Worm (Caenorhabditis elegans) whole organism, young adult: ENCODE results near the gene AH6.3.
A peak's percentile ranks its signal among the peaks of the same experiment; 100 is the strongest.

Experiments
- B0035.1 ChIP-seq: sonication (generic microtip); optimal IDR thresholded peaks from 2 replicates; lab custom pipeline; 2016; ENCODE audit warnings: missing genetic modification characterization, mild to moderate bottlenecking, missing compliant biosample characterization, missing genotype, missing genetic modification reagents
- B0336.3 ChIP-seq: fragments of 200-800 bp; sonication (Bioruptor generic); IDR thresholded peaks from 2 replicates; pipeline ENCODE4 v1.3.6; 2022; ENCODE audit warnings: missing genetic modification characterization, missing compliant biosample characterization
- C06A6.2 ChIP-seq: fragments of 200-800 bp; sonication (Bioruptor generic); conservative IDR thresholded peaks from 2 replicates; pipeline ENCODE4 v1.3.6; 2022; ENCODE audit warnings: missing genetic modification characterization, missing compliant biosample characterization
- C17E4.6 ChIP-seq: fragments of 200-800 bp; sonication (Bioruptor generic); IDR thresholded peaks from 2 replicates; pipeline ENCODE4 v1.3.6; 2022; ENCODE audit warnings: missing genetic modification reagents, missing genetic modification characterization, missing compliant biosample characterization
- K11D2.4 ChIP-seq: fragments of 200-800 bp; sonication (Bioruptor generic); IDR thresholded peaks from 2 replicates; pipeline ENCODE4 v1.3.6; 2022; ENCODE audit warnings: missing genetic modification reagents, missing genetic modification characterization, missing compliant biosample characterization
- T07F8.4 ChIP-seq: sonication (generic microtip); optimal IDR thresholded peaks from 2 replicates; lab custom pipeline; 2016; ENCODE audit warnings: mild to moderate bottlenecking, missing genetic modification characterization, moderate library complexity, missing compliant biosample characterization
- Y53F4B.3 ChIP-seq: fragments of 200-800 bp; sonication (Bioruptor generic); IDR thresholded peaks from 2 replicates; pipeline ENCODE4 v1.3.6; 2022; ENCODE audit warnings: missing genetic modification reagents, missing genetic modification characterization, missing compliant biosample characterization
- Y56A3A.18 ChIP-seq: fragments of 200-800 bp; sonication (Bioruptor generic); IDR thresholded peaks from 2 replicates; pipeline ENCODE4 v1.3.6; 2022; ENCODE audit warnings: missing genetic modification reagents, missing genetic modification characterization, missing compliant biosample characterization
- akir-1 ChIP-seq: fragments of 200-800 bp; sonication (Bioruptor generic); optimal IDR thresholded peaks from 2 replicates; lab custom pipeline; 2018; ENCODE audit warnings: mild to moderate bottlenecking, missing genetic modification characterization, moderate library complexity, missing compliant biosample characterization
- aptf-2 ChIP-seq: fragments of 200-800 bp; sonication (Bioruptor generic); conservative IDR thresholded peaks from 2 replicates; pipeline ENCODE4 v1.3.6; 2022; ENCODE audit warnings: missing genetic modification reagents, missing genetic modification characterization, missing compliant biosample characterization
- ccch-3 ChIP-seq: fragments of 200-800 bp; sonication (Bioruptor generic); optimal IDR thresholded peaks from 2 replicates; lab custom pipeline; 2018; ENCODE audit warnings: mild to moderate bottlenecking, missing genetic modification characterization, missing compliant biosample characterization
- cebp-2 ChIP-seq: fragments of 200-800 bp; sonication (Bioruptor generic); IDR thresholded peaks from 2 replicates; pipeline ENCODE4 v1.3.6; 2022; ENCODE audit warnings: missing genetic modification characterization, missing compliant biosample characterization
- ceh-91 ChIP-seq: fragments of 200-800 bp; sonication (Bioruptor generic); IDR thresholded peaks from 2 replicates; pipeline ENCODE4 v1.3.6; 2022; ENCODE audit warnings: missing genetic modification reagents, missing genetic modification characterization, missing compliant biosample characterization
- dox-1 ChIP-seq: fragments of 200-800 bp; sonication (Bioruptor generic); IDR thresholded peaks from 2 replicates; pipeline ENCODE4 v1.3.6; 2022; ENCODE audit warnings: missing genetic modification reagents, missing genetic modification characterization, missing compliant biosample characterization
- egl-44 ChIP-seq: fragments of 200-800 bp; sonication (Bioruptor generic); IDR thresholded peaks from 2 replicates; pipeline ENCODE4 v1.3.6; 2022; ENCODE audit warnings: missing genetic modification reagents, missing genetic modification characterization, missing compliant biosample characterization
- ekl-4 ChIP-seq: fragments of 200-800 bp; sonication (Bioruptor generic); IDR thresholded peaks from 2 replicates; pipeline ENCODE4 v1.3.6; 2022; ENCODE audit warnings: missing genetic modification reagents, missing genetic modification characterization, missing compliant biosample characterization
- hlh-26 ChIP-seq: fragments of 200-800 bp; sonication (Bioruptor generic); conservative IDR thresholded peaks from 2 replicates; pipeline ENCODE4 v1.3.6; 2022; ENCODE audit warnings: missing genetic modification reagents, missing genetic modification characterization, missing compliant biosample characterization
- hmg-1.2 ChIP-seq: fragments of 200-800 bp; sonication (Bioruptor generic); IDR thresholded peaks from 2 replicates; pipeline ENCODE4 v1.3.6; 2022; ENCODE audit warnings: missing genetic modification reagents, missing genetic modification characterization, missing compliant biosample characterization
- hmg-20 ChIP-seq: fragments of 200-800 bp; sonication (Bioruptor generic); IDR thresholded peaks from 2 replicates; pipeline ENCODE4 v1.3.6; 2022; ENCODE audit warnings: missing genetic modification reagents, missing genetic modification characterization, missing compliant biosample characterization
- hrde-1 ChIP-seq: sonication (generic microtip); optimal IDR thresholded peaks from 2 replicates; lab custom pipeline; 2016; ENCODE audit warnings: missing genetic modification characterization, mild to moderate bottlenecking, missing compliant biosample characterization, moderate library complexity, missing genotype, missing genetic modification reagents, borderline replicate concordance
- hsf-1 ChIP-seq: fragments of 200-800 bp; sonication (Bioruptor generic); IDR thresholded peaks from 2 replicates; pipeline ENCODE4 v1.3.6; 2022; ENCODE audit warnings: missing genetic modification reagents, missing genetic modification characterization, missing compliant biosample characterization
- lag-1 ChIP-seq: fragments of 200-800 bp; sonication (Bioruptor generic); IDR thresholded peaks from 2 replicates; pipeline ENCODE4 v1.3.6; 2022; ENCODE audit warnings: missing genetic modification reagents, missing genetic modification characterization, missing compliant biosample characterization
- let-526 ChIP-seq: fragments of 200-800 bp; sonication (Bioruptor generic); IDR thresholded peaks from 2 replicates; pipeline ENCODE4 v1.3.6; 2022; ENCODE audit warnings: missing genetic modification reagents, missing genetic modification characterization, missing compliant biosample characterization
- lin-40 ChIP-seq: sonication (generic microtip); optimal IDR thresholded peaks from 2 replicates; lab custom pipeline; 2016; ENCODE audit warnings: missing genetic modification characterization, mild to moderate bottlenecking, missing compliant biosample characterization, missing genotype, missing genetic modification reagents
- lin-54 ChIP-seq: fragments of 200-800 bp; sonication (Bioruptor generic); optimal IDR thresholded peaks from 2 replicates; lab custom pipeline; 2018; ENCODE audit warnings: mild to moderate bottlenecking, missing genetic modification characterization, missing compliant biosample characterization
- mxl-1 ChIP-seq: sonication (generic microtip); optimal IDR thresholded peaks from 2 replicates; lab custom pipeline; 2016; ENCODE audit warnings: missing genetic modification characterization, missing compliant biosample characterization
- nhr-80 ChIP-seq: sonication (generic microtip); optimal IDR thresholded peaks from 2 replicates; lab custom pipeline; 2016; ENCODE audit warnings: missing genetic modification characterization, missing compliant biosample characterization
- pbrm-1 ChIP-seq: fragments of 200-800 bp; sonication (Bioruptor generic); IDR thresholded peaks from 2 replicates; pipeline ENCODE4 v1.3.6; 2022; ENCODE audit warnings: missing genetic modification reagents, missing genetic modification characterization, missing compliant biosample characterization
- rec-8 ChIP-seq, 2 experiments: sonication (generic microtip); optimal IDR thresholded peaks; 2 replicates each; lab custom pipeline; 2016; ENCODE audit warnings: mild to moderate bottlenecking in 2 of 2, missing genetic modification characterization in 2 of 2, missing genetic modification reagents in 2 of 2, missing genotype in 2 of 2, missing biosample characterization in 1 of 2, missing compliant biosample characterization in 1 of 2, moderate library complexity in 1 of 2
- sea-2 ChIP-seq: fragments of 200-800 bp; sonication (Bioruptor generic); IDR thresholded peaks from 2 replicates; pipeline ENCODE4 v1.3.6; 2022; ENCODE audit warnings: missing genetic modification characterization, missing compliant biosample characterization
- snpc-1.1 ChIP-seq: sonication (generic microtip); optimal IDR thresholded peaks from 2 replicates; lab custom pipeline; 2017; ENCODE audit warnings: missing genetic modification characterization, mild to moderate bottlenecking, missing compliant biosample characterization, antibody characterized with exemption, moderate library complexity, missing genotype, missing genetic modification reagents; ENCODE audit not compliant: insufficient read depth
- snpc-3.4 ChIP-seq: sonication (generic microtip); optimal IDR thresholded peaks from 2 replicates; lab custom pipeline; 2017; ENCODE audit warnings: missing genetic modification characterization, mild to moderate bottlenecking, missing compliant biosample characterization, antibody characterized with exemption, moderate library complexity, missing genotype, missing genetic modification reagents
- sptf-2 ChIP-seq: fragments of 200-800 bp; sonication (Bioruptor generic); optimal IDR thresholded peaks from 2 replicates; lab custom pipeline; 2018; ENCODE audit warnings: mild to moderate bottlenecking, missing genetic modification characterization, missing compliant biosample characterization
- tbp1 ChIP-seq: fragments of 200-800 bp; sonication (Bioruptor generic); optimal IDR thresholded peaks from 2 replicates; lab custom pipeline; 2018; ENCODE audit warnings: mild to moderate bottlenecking, missing genetic modification characterization, missing compliant biosample characterization
- tbx-9 ChIP-seq: sonication (generic microtip); optimal IDR thresholded peaks from 2 replicates; lab custom pipeline; 2016; ENCODE audit warnings: borderline replicate concordance, missing genetic modification characterization, inconsistent platforms, missing compliant biosample characterization
- unc-130 ChIP-seq: sonication (generic microtip); optimal IDR thresholded peaks from 2 replicates; lab custom pipeline; 2016; ENCODE audit warnings: missing genetic modification reagents, missing genetic modification characterization, missing compliant biosample characterization
- zfh-2 ChIP-seq: fragments of 200-800 bp; sonication (Bioruptor generic); conservative IDR thresholded peaks from 2 replicates; pipeline ENCODE4 v1.3.6; 2022; ENCODE audit warnings: missing genetic modification reagents, missing genetic modification characterization, missing compliant biosample characterization
- ztf-22 ChIP-seq: fragments of 200-800 bp; sonication (Bioruptor generic); optimal IDR thresholded peaks from 2 replicates; lab custom pipeline; 2018; ENCODE audit warnings: mild to moderate bottlenecking, missing genetic modification characterization, moderate library complexity, missing compliant biosample characterization
- ztf-25 ChIP-seq: fragments of 200-800 bp; sonication (Bioruptor generic); IDR thresholded peaks from 2 replicates; pipeline ENCODE4 v1.3.6; 2022; ENCODE audit warnings: missing genetic modification reagents, missing genetic modification characterization, missing compliant biosample characterization
- ztf-3 ChIP-seq: fragments of 200-800 bp; sonication (Bioruptor generic); optimal IDR thresholded peaks from 2 replicates; lab custom pipeline; 2018; ENCODE audit warnings: mild to moderate bottlenecking, missing genetic modification characterization, missing compliant biosample characterization

AH6.3 gene

DNA sequence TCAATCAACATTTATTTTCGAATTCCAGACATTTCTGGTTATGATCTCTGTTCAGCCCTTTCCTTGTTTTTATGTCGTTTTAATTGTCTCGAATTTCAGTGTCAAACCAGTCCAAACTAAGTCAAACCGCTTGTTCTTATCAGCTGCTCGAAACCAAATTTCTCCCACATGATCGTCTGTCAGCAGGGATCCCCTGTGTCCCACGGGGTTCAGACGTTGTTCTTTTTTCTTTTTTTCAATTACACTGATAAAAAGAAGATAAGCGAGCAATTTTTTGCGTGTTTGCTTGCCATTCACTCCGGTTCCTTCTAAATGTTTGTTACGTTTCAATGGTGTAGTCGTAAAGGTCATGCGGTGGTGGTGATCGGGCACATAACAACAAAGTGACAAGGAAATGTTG lies 16.9 kb upstream of the AH6.3 start (continued):
- no peak for TF ChIP-seq snpc-3.4 (tag; lab: Kevin White, UChicago)
- no peak for TF ChIP-seq C17E4.6 (GFP tag; lab: Robert Waterston, UW)
- no peak for TF ChIP-seq sptf-2 (GFP tag; lab: Kevin White, UChicago)
- no peak for TF ChIP-seq hlh-26
- no peak for TF ChIP-seq B0336.3 (GFP tag; lab: Robert Waterston, UW)
- TF ChIP-seq egl-44 (GFP tag; lab: Robert Waterston, UW): peak; percentile 57; the same call in 1 of the 2 replicates
- TF ChIP-seq tbp1 (GFP tag; lab: Kevin White, UChicago): peak; percentile 27
- no peak for TF ChIP-seq snpc-1.1
- no peak for TF ChIP-seq lin-54 (GFP tag; lab: Kevin White, UChicago)
- TF ChIP-seq K11D2.4 (GFP tag; lab: Robert Waterston, UW): no peak
- 0 out of 2 replicates have a peak, but pooled peaks have one; percentile 49 for TF ChIP-seq C06A6.2 (GFP tag; lab: Robert Waterston, UW)
- TF ChIP-seq akir-1 (GFP tag; lab: Kevin White, UChicago): no peak
- TF ChIP-seq pbrm-1 (GFP tag; lab: Robert Waterston, UW): no peak
- TF ChIP-seq mxl-1 (tag; lab: Kevin White, UChicago): no peak
- TF ChIP-seq rec-8 (tag; optimal IDR thresholded peaks at IDR 0.05; lab: Kevin White, UChicago): no peak
- no peak for TF ChIP-seq unc-130
- TF ChIP-seq tbx-9 (tag; lab: Kevin White, UChicago): no peak
- TF ChIP-seq hrde-1 (tag; lab: Kevin White, UChicago): no peak
- no peak for TF ChIP-seq ztf-3 (GFP tag; lab: Kevin White, UChicago)
- no peak for TF ChIP-seq B0035.1 (tag; lab: Kevin White, UChicago)
- TF ChIP-seq hmg-1.2: no peak
- no peak for TF ChIP-seq hmg-20
- no peak for TF ChIP-seq aptf-2 (GFP tag; lab: Robert Waterston, UW)
- TF ChIP-seq sea-2 (GFP tag; lab: Robert Waterston, UW): no peak
- peak; percentile 69 for TF ChIP-seq ztf-22 (GFP tag; lab: Kevin White, UChicago)
- TF ChIP-seq cebp-2: no peak
- no peak for TF ChIP-seq lag-1 (GFP tag; lab: Robert Waterston, UW)
- no peak for TF ChIP-seq ccch-3
- TF ChIP-seq Y53F4B.3 (GFP tag; lab: Robert Waterston, UW): no peak
- TF ChIP-seq ztf-25 (GFP tag; lab: Robert Waterston, UW): no peak
- TF ChIP-seq T07F8.4 (tag; lab: Kevin White, UChicago): no peak
- TF ChIP-seq zfh-2: no peak
- TF ChIP-seq lin-40: no peak
- no peak for TF ChIP-seq let-526 (GFP tag; lab: Robert Waterston, UW)
- TF ChIP-seq Y56A3A.18 (GFP tag; lab: Robert Waterston, UW): no peak
- TF ChIP-seq hsf-1 (GFP tag; lab: Robert Waterston, UW): 0 out of 2 replicates have a peak, but pooled peaks have one; percentile 18
- TF ChIP-seq dox-1 (GFP tag; lab: Robert Waterston, UW): 0 out of 2 replicates have a peak, but pooled peaks have one; percentile 20
- peak; percentile 90 for TF ChIP-seq nhr-80 (tag; lab: Kevin White, UChicago)
- no peak for TF ChIP-seq ekl-4 (GFP tag; lab: Robert Waterston, UW)
- no peak for TF ChIP-seq ceh-91
